Fruit fly (Drosophila melanogaster): ENCODE measurements around the gene CG44158.

- TF ChIP-seq CTCF (optimal IDR thresholded peaks at IDR 0.05) (no peak), CG8478 (optimal IDR thresholded peaks at IDR 0.05) (no peak)
Measured at dm6 chr3R:18243718-18244170, 35.2 kb downstream of the CG44158 start.
